Worm (Caenorhabditis elegans) whole organism, L1 larva: ENCODE results near the gene ent-3.

Experiments
- ceh-82 ChIP-seq, 3 experiments: fragments of 150-350 bp in 1 of 3; sonication (generic microtip) in 2 of 3; optimal IDR thresholded peaks; 2 replicates each; lab custom pipeline; 2014 to 2017; ENCODE audit warnings: missing biosample characterization in 3 of 3, missing genetic modification characterization in 3 of 3
- ces-1 ChIP-seq: fragments of 150-350 bp; optimal IDR thresholded peaks from 2 replicates; lab custom pipeline; 2014; ENCODE audit warnings: missing biosample characterization, missing genetic modification reagents, missing genetic modification characterization
- fkh-10 ChIP-seq: sonication (generic microtip); optimal IDR thresholded peaks from 2 replicates; lab custom pipeline; 2017; ENCODE audit warnings: missing biosample characterization, missing genetic modification reagents, missing genetic modification characterization
- fos-1 ChIP-seq: fragments of 150-350 bp; optimal IDR thresholded peaks from 2 replicates; lab custom pipeline; 2014; ENCODE audit warnings: missing biosample characterization, missing genetic modification characterization
- mdl-1 ChIP-seq, 2 experiments: fragments of 150-350 bp; optimal IDR thresholded peaks; 2 replicates each; lab custom pipeline; 2014 to 2017; ENCODE audit warnings: missing biosample characterization in 2 of 2, missing genetic modification characterization in 2 of 2, inconsistent platforms in 1 of 2
- mep-1 ChIP-seq: fragments of 150-350 bp; optimal IDR thresholded peaks from 2 replicates; lab custom pipeline; 2014; ENCODE audit warnings: missing biosample characterization, missing genetic modification characterization
- rnt-1 ChIP-seq: sonication (generic microtip); optimal IDR thresholded peaks from 2 replicates; lab custom pipeline; 2016; ENCODE audit warnings: mild to moderate bottlenecking, missing genetic modification characterization, moderate library complexity, missing compliant biosample characterization
- sup-37 ChIP-seq: fragments of 200-800 bp; sonication (Bioruptor generic); optimal IDR thresholded peaks from 2 replicates; lab custom pipeline; 2018; ENCODE audit warnings: mild to moderate bottlenecking, missing genetic modification characterization, missing compliant biosample characterization
- unc-62 ChIP-seq: fragments of 150-350 bp; optimal IDR thresholded peaks from 2 replicates; lab custom pipeline; 2014; ENCODE audit warnings: missing biosample characterization, missing genetic modification reagents, missing genetic modification characterization

DNA sequence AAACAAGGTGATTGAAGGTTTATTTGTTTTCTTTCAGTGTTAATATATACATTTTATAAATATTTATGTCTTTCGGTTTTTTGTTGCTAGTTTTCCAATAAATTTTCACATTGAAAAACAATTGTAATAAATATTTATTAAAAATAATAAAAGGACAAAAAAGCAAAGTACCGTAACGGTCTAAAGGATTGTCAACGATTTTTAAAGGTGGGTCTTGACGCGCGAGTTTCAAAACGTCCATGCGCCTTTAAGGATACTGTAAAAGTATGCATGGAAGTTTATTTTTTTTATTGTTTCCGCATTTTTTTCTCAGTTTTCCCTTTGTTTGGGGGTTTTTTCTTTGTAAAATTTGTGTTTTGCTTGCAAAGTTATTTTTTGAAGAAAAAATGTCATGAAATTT is 43.0 kb downstream of the ent-3 start:
- no peak for TF ChIP-seq mep-1 (tag; lab: Kevin White, UChicago)
- TF ChIP-seq rnt-1 (tag; lab: Kevin White, UChicago) = no peak
- no peak for TF ChIP-seq unc-62 (GFP tag; lab: Kevin White, UChicago)
- no peak for TF ChIP-seq sup-37
- no peak for TF ChIP-seq fkh-10 (GFP tag; lab: Kevin White, UChicago)
- no peak for TF ChIP-seq fos-1 (tag; lab: Kevin White, UChicago)
- no peak for TF ChIP-seq ceh-82 (tag; optimal IDR thresholded peaks at IDR 0.05; lab: Kevin White, UChicago)
- no peak for TF ChIP-seq mdl-1 (tag; optimal IDR thresholded peaks at IDR 0.05; lab: Kevin White, UChicago)
- TF ChIP-seq ces-1 (GFP tag; lab: Kevin White, UChicago) = no peak
